Worm (Caenorhabditis elegans): ENCODE measurements around the gene srxa-6.

- TF ChIP-seq snpc-4 (tag; optimal IDR thresholded peaks at IDR 0.05) = peak; percentile 14
- TF ChIP-seq nhr-237 (tag; optimal IDR thresholded peaks at IDR 0.05) = no peak
- no peak for TF ChIP-seq ztf-4 (tag; optimal IDR thresholded peaks at IDR 0.05)
- no peak for TF ChIP-seq lin-39 (tag; optimal IDR thresholded peaks at IDR 0.05)
- no peak for TF ChIP-seq mdl-1 (tag; optimal IDR thresholded peaks at IDR 0.05)
- no peak for TF ChIP-seq egl-27 (tag; optimal IDR thresholded peaks at IDR 0.05)
Observed at ce11 chrV:20703998-20704572, 30.7 kb upstream of the srxa-6 start, which contains the start of the genes F53F8.5 and F53F8.6.
